Fruit fly (Drosophila melanogaster) whole organism, embryonic: ENCODE data around the gene CG43120.

Source experiments
- Aef1 ChIP-seq: fragments of 200-800 bp; sonication (Bioruptor generic); IDR thresholded peaks from 3 replicates; pipeline ENCODE4 v1.3.6; 2022; ENCODE audit warnings: missing biosample characterization, missing genetic modification characterization
- Bgb ChIP-seq: fragments of 200-800 bp; sonication (Bioruptor generic); IDR thresholded peaks from 2 replicates; pipeline ENCODE4 v1.3.6; 2022; ENCODE audit warnings: missing biosample characterization, missing genetic modification characterization; ENCODE audit not compliant: partially characterized antibody
- CG10209 ChIP-seq: fragments of 200-800 bp; sonication (Bioruptor generic); optimal IDR thresholded peaks from 3 replicates; lab custom pipeline; 2017; ENCODE audit warnings: missing biosample characterization, mild to moderate bottlenecking, missing genetic modification characterization, missing genetic modification reagents
- CG10321 ChIP-seq: fragments of 200-800 bp; sonication (Bioruptor generic); IDR thresholded peaks from 2 replicates; pipeline ENCODE4 v1.3.6; 2022; ENCODE audit warnings: missing biosample characterization, missing genetic modification characterization
- CG11085 ChIP-seq: fragments of 200-800 bp; sonication (Bioruptor generic); IDR thresholded peaks from 2 replicates; pipeline ENCODE4 v1.3.6; 2022; ENCODE audit warnings: missing biosample characterization, missing genetic modification characterization
- CG11093 ChIP-seq: fragments of 200-800 bp; sonication (Bioruptor generic); IDR thresholded peaks from 3 replicates; pipeline ENCODE4 v1.3.6; 2022; ENCODE audit warnings: missing biosample characterization, missing genetic modification characterization
- CG11398 ChIP-seq: fragments of 200-800 bp; sonication (Bioruptor generic); optimal IDR thresholded peaks from 2 replicates; lab custom pipeline; 2016; ENCODE audit warnings: missing biosample characterization, missing genetic modification characterization
- CG11456 ChIP-seq: fragments of 200-800 bp; sonication (Bioruptor generic); IDR thresholded peaks from 3 replicates; pipeline ENCODE4 v1.3.6; 2022; ENCODE audit warnings: missing biosample characterization, missing genetic modification characterization
- CG11695 ChIP-seq: fragments of 200-800 bp; sonication (Bioruptor generic); IDR thresholded peaks from 3 replicates; pipeline ENCODE4 v1.3.6; 2022; ENCODE audit warnings: missing biosample characterization, missing genetic modification characterization
- CG12769 ChIP-seq: fragments of 200-800 bp; sonication (Bioruptor generic); optimal IDR thresholded peaks from 2 replicates; lab custom pipeline; 2019; ENCODE audit warnings: missing biosample characterization, mild to moderate bottlenecking, missing genetic modification characterization, moderate library complexity
- CG13287 ChIP-seq: fragments of 200-800 bp; sonication (Bioruptor generic); IDR thresholded peaks from 2 replicates; pipeline ENCODE4 v1.3.6; 2022; ENCODE audit warnings: missing biosample characterization, missing genetic modification characterization; ENCODE audit not compliant: partially characterized antibody
- CG15479 ChIP-seq: fragments of 200-800 bp; sonication (Bioruptor generic); optimal IDR thresholded peaks from 3 replicates; lab custom pipeline; 2019; ENCODE audit warnings: missing biosample characterization, mild to moderate bottlenecking, missing genetic modification characterization, moderate library complexity
- CG1647 ChIP-seq: fragments of 200-800 bp; sonication (Bioruptor generic); optimal IDR thresholded peaks from 3 replicates; lab custom pipeline; 2016; ENCODE audit warnings: missing biosample characterization, missing genetic modification characterization
- CG17568 ChIP-seq: fragments of 200-800 bp; sonication (Bioruptor generic); optimal IDR thresholded peaks from 2 replicates; lab custom pipeline; 2018; ENCODE audit warnings: missing biosample characterization, mild to moderate bottlenecking, missing genetic modification characterization, moderate library complexity
- CG18476 ChIP-seq: fragments of 200-800 bp; sonication (Bioruptor generic); optimal IDR thresholded peaks from 2 replicates; lab custom pipeline; 2016; ENCODE audit warnings: missing biosample characterization, mild to moderate bottlenecking, missing genetic modification characterization
- CG34224 ChIP-seq: fragments of 200-800 bp; sonication (Bioruptor generic); IDR thresholded peaks from 3 replicates; pipeline ENCODE4 v1.3.6; 2022; ENCODE audit warnings: missing biosample characterization, missing genetic modification characterization; ENCODE audit not compliant: partially characterized antibody
- CG4282 ChIP-seq: fragments of 200-800 bp; sonication (Bioruptor generic); optimal IDR thresholded peaks from 2 replicates; lab custom pipeline; 2016; ENCODE audit warnings: missing biosample characterization, missing genetic modification characterization
- CG4730 ChIP-seq: fragments of 200-800 bp; sonication (Bioruptor generic); IDR thresholded peaks from 2 replicates; pipeline ENCODE4 v1.3.6; 2022; ENCODE audit warnings: missing biosample characterization, missing genetic modification characterization
- CG5953 ChIP-seq: fragments of 200-800 bp; sonication (Bioruptor generic); IDR thresholded peaks from 2 replicates; pipeline ENCODE4 v1.3.6; 2022; ENCODE audit warnings: missing biosample characterization, missing genetic modification characterization
- Chrac-16 ChIP-seq: fragments of 200-800 bp; sonication (Bioruptor generic); optimal IDR thresholded peaks from 3 replicates; lab custom pipeline; 2016; ENCODE audit warnings: missing biosample characterization, missing genetic modification characterization
- Dek ChIP-seq: fragments of 200-800 bp; sonication (Bioruptor generic); optimal IDR thresholded peaks from 3 replicates; lab custom pipeline; 2019; ENCODE audit warnings: missing biosample characterization, mild to moderate bottlenecking, missing genetic modification characterization, moderate library complexity
- Doc2 ChIP-seq: fragments of 200-800 bp; sonication (Bioruptor generic); IDR thresholded peaks from 2 replicates; pipeline ENCODE4 v1.3.6; 2022; ENCODE audit warnings: missing biosample characterization, missing genetic modification characterization
- Doc3 ChIP-seq: fragments of 200-800 bp; sonication (Bioruptor generic); IDR thresholded peaks from 3 replicates; pipeline ENCODE4 v1.3.6; 2022; ENCODE audit warnings: missing biosample characterization, missing genetic modification characterization; ENCODE audit not compliant: partially characterized antibody
- Fer2 ChIP-seq: fragments of 200-800 bp; sonication (Bioruptor generic); optimal IDR thresholded peaks from 2 replicates; lab custom pipeline; 2018; ENCODE audit warnings: missing biosample characterization, mild to moderate bottlenecking, missing genetic modification characterization, moderate library complexity
- Fer3 ChIP-seq: fragments of 200-800 bp; sonication (Bioruptor generic); optimal IDR thresholded peaks from 2 replicates; lab custom pipeline; 2018; ENCODE audit warnings: missing biosample characterization, mild to moderate bottlenecking, missing genetic modification characterization, moderate library complexity
- Hsf ChIP-seq: fragments of 200-800 bp; sonication (Bioruptor generic); optimal IDR thresholded peaks from 3 replicates; lab custom pipeline; 2016; ENCODE audit warnings: missing biosample characterization, missing genetic modification characterization
- NK7.1 ChIP-seq: fragments of 200-800 bp; sonication (Bioruptor generic); optimal IDR thresholded peaks from 3 replicates; lab custom pipeline; 2016; ENCODE audit warnings: missing biosample characterization, missing genetic modification characterization
- Taf1 ChIP-seq: fragments of 200-800 bp; sonication (Bioruptor generic); IDR thresholded peaks from 2 replicates; pipeline ENCODE4 v1.3.6; 2022; ENCODE audit warnings: missing biosample characterization, missing genetic modification characterization
- aop ChIP-seq: fragments of 200-800 bp; sonication (Bioruptor generic); IDR thresholded peaks from 2 replicates; pipeline ENCODE4 v1.3.6; 2022; ENCODE audit warnings: missing biosample characterization, missing genetic modification characterization
- corto ChIP-seq: fragments of 200-800 bp; sonication (Bioruptor generic); optimal IDR thresholded peaks from 2 replicates; lab custom pipeline; 2016; ENCODE audit warnings: missing biosample characterization, mild to moderate bottlenecking, missing genetic modification characterization, moderate library complexity
- da ChIP-seq: fragments of 200-800 bp; sonication (Bioruptor generic); optimal IDR thresholded peaks from 2 replicates; lab custom pipeline; 2016; ENCODE audit warnings: missing biosample characterization, missing genetic modification characterization
- eyg ChIP-seq: fragments of 200-800 bp; sonication (Bioruptor generic); optimal IDR thresholded peaks from 3 replicates; lab custom pipeline; 2016; ENCODE audit warnings: missing biosample characterization, missing genetic modification characterization
- fd3F ChIP-seq: fragments of 200-800 bp; sonication (Bioruptor generic); optimal IDR thresholded peaks from 2 replicates; lab custom pipeline; 2018; ENCODE audit warnings: missing biosample characterization, mild to moderate bottlenecking, missing genetic modification characterization, moderate library complexity
- gro ChIP-seq: fragments of 200-800 bp; sonication (Bioruptor generic); optimal IDR thresholded peaks from 2 replicates; lab custom pipeline; 2016; ENCODE audit warnings: missing biosample characterization, missing genetic modification characterization
- hb ChIP-seq: fragments of 200-800 bp; sonication (Bioruptor generic); IDR thresholded peaks from 3 replicates; pipeline ENCODE4 v1.3.6; 2022; ENCODE audit warnings: missing biosample characterization, missing genetic modification characterization; ENCODE audit not compliant: partially characterized antibody
- her ChIP-seq: fragments of 200-800 bp; sonication (Bioruptor generic); optimal IDR thresholded peaks from 2 replicates; lab custom pipeline; 2016; ENCODE audit warnings: missing biosample characterization, missing genetic modification characterization
- hth ChIP-seq: fragments of >200 bp; optimal IDR thresholded peaks from 2 replicates; lab custom pipeline; 2017; ENCODE audit warnings: inconsistent platforms
- knrl ChIP-seq: fragments of 200-800 bp; sonication (Bioruptor generic); IDR thresholded peaks from 3 replicates; pipeline ENCODE4 v1.3.6; 2022; ENCODE audit warnings: missing biosample characterization, missing genetic modification characterization; ENCODE audit not compliant: partially characterized antibody
- lab ChIP-seq: fragments of 200-800 bp; sonication (Bioruptor generic); optimal IDR thresholded peaks from 3 replicates; lab custom pipeline; 2017; ENCODE audit warnings: missing biosample characterization, missing genetic modification characterization, mild to moderate bottlenecking, moderate library complexity, missing genetic modification reagents
- nerfin-2 ChIP-seq: fragments of 200-800 bp; sonication (Bioruptor generic); IDR thresholded peaks from 2 replicates; pipeline ENCODE4 v1.3.6; 2022; ENCODE audit warnings: missing biosample characterization, missing genetic modification characterization; ENCODE audit not compliant: partially characterized antibody
- prd ChIP-seq, 3 experiments: fragments of >200 bp in 2 of 3; fragments of 200-800 bp in 1 of 3; sonication (Bioruptor generic) in 1 of 3; optimal IDR thresholded peaks in 2 of 3; IDR thresholded peaks in 1 of 3; 2 replicates in 2 of 3; 3 replicates in 1 of 3; pipeline versions ENCODE4 v1.3.6 to Lab custom; 2017 to 2022; ENCODE audit warnings: missing biosample characterization in 1 of 3, missing genetic modification characterization in 1 of 3
- row ChIP-seq: fragments of 200-800 bp; sonication (Bioruptor generic); IDR thresholded peaks from 3 replicates; pipeline ENCODE4 v1.3.6; 2022; ENCODE audit warnings: missing biosample characterization, missing genetic modification characterization
- sim ChIP-seq: fragments of 200-800 bp; sonication (Bioruptor generic); IDR thresholded peaks from 2 replicates; pipeline ENCODE4 v1.3.6; 2022; ENCODE audit warnings: missing biosample characterization, missing genetic modification characterization
- stc ChIP-seq: fragments of 200-800 bp; sonication (Bioruptor generic); IDR thresholded peaks from 2 replicates; pipeline ENCODE4 v1.3.6; 2022; ENCODE audit warnings: missing biosample characterization, missing genetic modification characterization
- tgo ChIP-seq: fragments of 200-800 bp; sonication (Bioruptor generic); IDR thresholded peaks from 3 replicates; pipeline ENCODE4 v1.3.6; 2022; ENCODE audit warnings: missing biosample characterization, missing genetic modification characterization
- trh ChIP-seq: fragments of 200-800 bp; sonication (Bioruptor generic); optimal IDR thresholded peaks from 2 replicates; lab custom pipeline; 2016; ENCODE audit warnings: missing biosample characterization, missing genetic modification characterization
- unpg ChIP-seq: fragments of 200-800 bp; sonication (Bioruptor generic); optimal IDR thresholded peaks from 3 replicates; lab custom pipeline; 2018; ENCODE audit warnings: missing biosample characterization, mild to moderate bottlenecking, missing genetic modification characterization, moderate library complexity
- usp ChIP-seq: fragments of >200 bp; optimal IDR thresholded peaks from 2 replicates; lab custom pipeline; 2017; ENCODE audit warnings: missing biosample characterization, missing genetic modification characterization
- wor ChIP-seq: fragments of 200-800 bp; sonication (Bioruptor generic); IDR thresholded peaks from 2 replicates; pipeline ENCODE4 v1.3.6; 2022; ENCODE audit warnings: missing biosample characterization, missing genetic modification characterization

Gene CG43120

dm6 chr3L:14409419-14410145 lies 27.9 kb downstream of the CG43120 start, which contains the start of gene stwl (continued):
- TF ChIP-seq CG12769 (peak; percentile 24), Hsf (GFP tag; lab: Kevin White, UChicago) (peak; percentile 58), hb (peak; percentile 62; the same call in 2 of the 3 replicates), Taf1 (peak; percentile 50; the same call in 1 of the 2 replicates), eyg (GFP tag; lab: Kevin White, UChicago) (peak; percentile 9), CG4730 (no peak), Fer2 (tag; lab: Kevin White, UChicago) (peak; percentile 25), Dek (tag; lab: Kevin White, UChicago) (peak; percentile 4), trh (GFP tag; lab: Kevin White, UChicago) (no peak), lab (GFP tag; lab: Kevin White, UChicago) (peak; percentile 67), CG34224 (peak; percentile 73), CG5953 (GFP tag; lab: Robert Waterston, UW) (no peak), Chrac-16 (GFP tag; lab: Kevin White, UChicago) (peak; percentile 60), CG17568 (GFP tag; lab: Kevin White, UChicago) (peak; percentile 38), da (GFP tag; lab: Kevin White, UChicago) (peak; percentile 33), CG11456 (GFP tag; lab: Robert Waterston, UW) (peak; percentile 78), prd (optimal IDR thresholded peaks at IDR 0.05; lab: Kevin White, UChicago) (no peak), prd (GFP tag; IDR thresholded peaks at IDR 0.05; lab: Robert Waterston, UW) (peak; percentile 58), Doc2 (GFP tag; lab: Robert Waterston, UW) (no peak), nerfin-2 (GFP tag; lab: Robert Waterston, UW) (peak; percentile 43; the same call in 1 of the 2 replicates), Aef1 (peak; percentile 36), NK7.1 (GFP tag; lab: Kevin White, UChicago) (peak; percentile 25), CG11085 (GFP tag; lab: Robert Waterston, UW) (peak; percentile 29; the same call in 1 of the 2 replicates), CG1647 (GFP tag; lab: Kevin White, UChicago) (peak; percentile 13), tgo (GFP tag; lab: Robert Waterston, UW) (no peak; the same call in 2 of the 3 replicates), wor (GFP tag; lab: Robert Waterston, UW) (no peak), CG11093 (GFP tag; lab: Robert Waterston, UW) (peak; percentile 47), fd3F (peak; percentile 36), CG10209 (GFP tag; lab: Kevin White, UChicago) (peak; percentile 46), her (GFP tag; lab: Kevin White, UChicago) (peak; percentile 61), CG11398 (GFP tag; lab: Kevin White, UChicago) (no peak), unpg (GFP tag; lab: Kevin White, UChicago) (peak; percentile 9), CG4282 (GFP tag; lab: Kevin White, UChicago) (peak; percentile 10), Bgb (GFP tag; lab: Robert Waterston, UW) (peak; percentile 89), CG11695 (0 out of 3 replicates have a peak, but pooled peaks have one; percentile 33), hth (lab: Kevin White, UChicago) (no peak), corto (no peak), aop (GFP tag; lab: Robert Waterston, UW) (no peak), usp (GFP tag; lab: Kevin White, UChicago) (no peak), row (peak; percentile 83), knrl (peak; percentile 78), stc (peak; percentile 42), Fer3 (tag; lab: Kevin White, UChicago) (peak; percentile 10), sim (GFP tag; lab: Robert Waterston, UW) (peak; percentile 23; the same call in 1 of the 2 replicates), CG13287 (GFP tag; lab: Robert Waterston, UW) (peak; percentile 83), CG10321 (GFP tag; lab: Robert Waterston, UW) (peak; percentile 89), gro (no peak), CG15479 (peak; percentile 94), CG18476 (GFP tag; lab: Kevin White, UChicago) (no peak), Doc3 (GFP tag; lab: Robert Waterston, UW) (peak; percentile 55)
